Worm (Caenorhabditis elegans): ENCODE measurements around the gene ZC250.5.
A peak's percentile ranks its signal among the peaks of the same experiment; 100 is the strongest.

The ZC250.5 gene

DNA sequence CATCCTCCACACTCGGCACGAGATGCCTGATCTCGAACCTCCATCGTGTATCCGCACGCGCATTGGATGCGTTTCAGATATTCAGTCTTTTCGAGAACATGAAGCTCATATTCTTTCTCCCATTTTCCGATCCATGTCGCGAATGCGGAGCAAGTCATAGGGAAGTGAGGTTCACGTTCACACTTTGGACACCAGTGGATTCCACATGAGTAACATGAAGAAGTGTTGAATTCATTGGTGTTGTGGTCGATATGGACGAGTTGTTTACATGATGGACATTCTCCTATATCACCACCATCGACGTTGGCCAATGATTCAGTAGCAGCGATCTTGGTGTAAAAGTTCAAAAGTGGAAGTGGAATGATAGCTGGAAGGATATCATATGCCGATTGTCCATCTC, 35.4 kb downstream of the ZC250.5 start:
- TF ChIP-seq peb-1 (tag; optimal IDR thresholded peaks at IDR 0.05) (no peak), zag-1 (tag; optimal IDR thresholded peaks at IDR 0.05) (no peak), aly-2 (tag; optimal IDR thresholded peaks at IDR 0.05) (no peak), sem-4 (tag; optimal IDR thresholded peaks at IDR 0.05) (no peak), ztf-4 (tag; optimal IDR thresholded peaks at IDR 0.05) (no peak), unc-62 (GFP tag; optimal IDR thresholded peaks at IDR 0.05) (no peak), unc-55 (GFP tag; optimal IDR thresholded peaks at IDR 0.05) (no peak), sma-3 (GFP tag; optimal IDR thresholded peaks at IDR 0.05) (no peak), ztf-1 (GFP tag; conservative IDR thresholded peaks at IDR 0.05) (0 out of 2 replicates have a peak, but pooled peaks have one; percentile 32), nhr-12 (tag; optimal IDR thresholded peaks at IDR 0.05) (no peak), nhr-129 (tag; optimal IDR thresholded peaks at IDR 0.05) (peak; percentile 4)

DNA sequence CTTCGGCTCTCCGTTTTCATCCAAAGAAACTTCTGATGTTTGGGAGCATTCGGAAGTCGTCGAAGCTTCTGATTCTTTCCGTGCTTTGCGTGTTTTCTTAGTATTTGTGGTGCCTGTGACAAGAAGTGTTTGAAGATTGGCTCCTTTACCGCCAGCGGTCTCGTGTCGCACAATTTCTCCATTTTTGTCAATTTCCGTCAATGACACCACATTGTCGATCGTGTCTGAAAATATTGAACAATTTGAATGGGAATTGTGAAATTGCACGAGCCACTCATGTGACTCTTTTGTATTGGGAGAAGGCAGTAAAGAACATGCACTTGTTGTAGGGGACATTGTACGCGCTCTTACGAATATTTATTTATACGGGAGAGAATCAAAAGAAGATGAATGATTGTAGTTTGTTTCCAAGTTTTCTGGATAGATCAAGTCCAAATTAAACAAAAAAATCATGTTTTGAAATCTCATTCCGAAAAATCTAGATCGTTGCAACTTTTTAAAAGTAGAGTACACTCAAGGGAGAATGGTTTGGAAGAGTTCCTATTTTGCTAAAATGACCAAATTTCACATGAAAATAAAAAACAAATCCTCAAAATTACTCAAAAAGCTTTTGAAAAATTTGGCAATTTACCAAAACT, 37.1 kb downstream of the ZC250.5 start:
- TF ChIP-seq ztf-1 (GFP tag; conservative IDR thresholded peaks at IDR 0.05), result no peak
- no peak for TF ChIP-seq gmeb-1 (tag; optimal IDR thresholded peaks at IDR 0.05)
- TF ChIP-seq mbf-1 (tag; optimal IDR thresholded peaks at IDR 0.05), result no peak
- peak; percentile 89 for TF ChIP-seq ama-1 (optimal IDR thresholded peaks at IDR 0.05)
- no peak for TF ChIP-seq ztf-11 (tag; optimal IDR thresholded peaks at IDR 0.05)
- TF ChIP-seq R02D3.7 (tag; optimal IDR thresholded peaks at IDR 0.05), result no peak
- TF ChIP-seq fos-1 (tag; optimal IDR thresholded peaks at IDR 0.05), result no peak
- peak; percentile 26 for TF ChIP-seq F13H6.1 (tag; optimal IDR thresholded peaks at IDR 0.05)
- no peak for TF ChIP-seq ZK546.5 (tag; optimal IDR thresholded peaks at IDR 0.05)
- peak; percentile 17 for TF ChIP-seq nhr-129 (tag; optimal IDR thresholded peaks at IDR 0.05)
- TF ChIP-seq nhr-25 (tag; optimal IDR thresholded peaks at IDR 0.05), result no peak
- no peak for TF ChIP-seq lin-13 (GFP tag; optimal IDR thresholded peaks at IDR 0.05)
- no peak for TF ChIP-seq lin-39 (tag; optimal IDR thresholded peaks at IDR 0.05)
- no peak for TF ChIP-seq nhr-11 (tag; optimal IDR thresholded peaks at IDR 0.05)
- TF ChIP-seq mab-5 (tag; optimal IDR thresholded peaks at IDR 0.05), result no peak
- no peak for TF ChIP-seq mdl-1 (tag; optimal IDR thresholded peaks at IDR 0.05)
- no peak for TF ChIP-seq nhr-12 (tag; optimal IDR thresholded peaks at IDR 0.05)
- TF ChIP-seq nhr-10 (tag; optimal IDR thresholded peaks at IDR 0.05), result no peak
- no peak for TF ChIP-seq egl-27 (tag; optimal IDR thresholded peaks at IDR 0.05)
- TF ChIP-seq elt-1 (tag; optimal IDR thresholded peaks at IDR 0.05), result no peak
- no peak for TF ChIP-seq nhr-77 (tag; optimal IDR thresholded peaks at IDR 0.05)
- TF ChIP-seq unc-62 (GFP tag; optimal IDR thresholded peaks at IDR 0.05), result no peak
- TF ChIP-seq sma-9 (GFP tag; optimal IDR thresholded peaks at IDR 0.05), result peak; percentile 60
- no peak for TF ChIP-seq sma-9 (tag; optimal IDR thresholded peaks at IDR 0.05)
- TF ChIP-seq peb-1 (tag; optimal IDR thresholded peaks at IDR 0.05), result no peak

DNA sequence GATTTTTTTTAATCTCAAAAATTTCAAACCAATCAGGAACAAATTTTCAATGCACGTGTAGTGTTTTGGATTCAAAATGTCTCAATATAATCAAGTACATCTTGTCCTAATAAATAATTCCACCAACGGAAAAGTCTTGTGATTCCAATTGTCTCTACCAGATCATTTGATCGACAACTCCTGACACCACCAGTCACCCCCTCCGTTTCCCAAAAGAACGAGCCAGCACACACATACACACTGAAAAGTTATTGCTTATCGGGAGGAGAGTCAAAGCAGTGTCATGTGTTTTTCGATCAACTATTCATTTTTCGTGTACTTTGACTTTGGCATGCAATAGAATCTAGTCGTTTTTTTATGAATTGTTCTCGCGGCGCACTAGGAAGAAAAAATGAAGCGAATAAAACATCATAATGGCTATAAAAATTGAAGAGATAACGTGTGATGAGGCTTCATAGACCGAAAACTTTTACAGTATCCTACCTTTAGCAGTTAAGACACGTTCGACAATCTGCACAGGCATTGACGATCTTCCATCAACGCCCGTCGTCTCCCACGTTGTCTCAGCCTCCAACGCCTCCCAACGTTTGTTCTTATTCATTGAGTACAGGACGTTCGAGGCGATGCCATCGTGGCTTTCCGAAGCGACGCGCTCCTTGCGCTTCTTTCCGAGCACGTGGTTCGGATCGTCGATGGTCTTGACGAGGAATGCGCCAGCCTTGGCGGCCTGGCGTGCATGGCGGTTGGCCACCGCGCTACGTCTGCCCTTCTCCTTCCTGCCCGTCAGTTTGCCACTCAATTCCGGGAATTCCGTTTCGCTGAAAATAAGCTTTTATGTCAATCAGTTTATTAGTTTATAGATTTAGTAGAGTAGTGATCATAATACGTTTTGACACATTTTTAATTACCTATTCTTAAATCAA, 38.1 kb downstream of the ZC250.5 start:
- TF ChIP-seq nhr-10 (tag; optimal IDR thresholded peaks at IDR 0.05) (no peak), nhr-21 (tag; optimal IDR thresholded peaks at IDR 0.05) (no peak), elt-1 (tag; optimal IDR thresholded peaks at IDR 0.05) (no peak), crh-2 (tag; optimal IDR thresholded peaks at IDR 0.05) (peak; percentile 73), ama-1 (optimal IDR thresholded peaks at IDR 0.05) (peak; percentile 85), C34F6.9 (tag; optimal IDR thresholded peaks at IDR 0.05) (peak; percentile 60), fos-1 (tag; optimal IDR thresholded peaks at IDR 0.05) (peak; percentile 22), lin-11 (tag; optimal IDR thresholded peaks at IDR 0.05) (peak; percentile 48), sma-9 (GFP tag; optimal IDR thresholded peaks at IDR 0.05) (peak; percentile 73), sma-9 (tag; optimal IDR thresholded peaks at IDR 0.05) (no peak), nhr-129 (tag; optimal IDR thresholded peaks at IDR 0.05) (peak; percentile 90), gmeb-1 (tag; optimal IDR thresholded peaks at IDR 0.05) (peak; percentile 68), mdl-1 (tag; optimal IDR thresholded peaks at IDR 0.05) (peak in 1 of 2 experiments; percentile 31), mab-5 (tag; optimal IDR thresholded peaks at IDR 0.05) (peak; percentile 17), ceh-16 (tag; optimal IDR thresholded peaks at IDR 0.05) (no peak), sma-3 (GFP tag; optimal IDR thresholded peaks at IDR 0.05) (peak; percentile 32), lsy-2 (tag; optimal IDR thresholded peaks at IDR 0.05) (peak in 1 of 2 experiments; percentile 59)

Measured in whole organism, L2 larva.